Worm (Caenorhabditis elegans): ENCODE data around the gene ttr-9.

DNA sequence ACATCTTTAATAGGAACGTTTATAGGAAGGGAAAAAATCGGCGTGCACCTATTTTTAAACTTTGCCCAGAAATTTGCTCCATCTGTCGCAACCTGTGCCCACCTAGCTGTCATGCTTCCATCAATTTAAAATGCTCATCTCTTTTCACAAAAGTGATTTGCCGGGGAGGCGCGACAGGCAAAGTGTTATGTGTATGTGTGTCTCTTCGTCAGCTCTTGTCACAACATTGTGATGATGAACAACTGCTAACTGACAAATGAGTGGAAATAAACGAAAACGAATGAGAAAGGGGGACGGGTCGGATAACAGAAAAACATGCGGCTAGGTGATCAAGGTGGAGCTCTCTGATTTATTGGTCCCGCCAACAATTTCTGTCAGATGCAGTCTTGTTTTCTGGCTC is 32.1 kb upstream of the ttr-9 start:
- TF ChIP-seq ceh-36 (tag; optimal IDR thresholded peaks at IDR 0.05) (no peak), flt-1 (GFP tag; IDR thresholded peaks at IDR 0.05) (no peak), ama-1 (optimal IDR thresholded peaks at IDR 0.05) (no peak), tra-4 (tag; optimal IDR thresholded peaks at IDR 0.05) (no peak), B0310.2 (tag; optimal IDR thresholded peaks at IDR 0.05) (no peak)
